Worm (Caenorhabditis elegans) whole organism, L2 larva: ENCODE data around the gene F38E11.9.

Experiments used
- ZK546.5 ChIP-seq: sonication (generic microtip); optimal IDR thresholded peaks from 2 replicates; lab custom pipeline; 2017; ENCODE audit warnings: missing biosample characterization, missing genetic modification characterization
- ama-1 ChIP-seq: fragments of 150-350 bp; optimal IDR thresholded peaks from 2 replicates; lab custom pipeline; 2018; ENCODE audit warnings: inconsistent platforms
- ceh-82 ChIP-seq: fragments of 150-350 bp; optimal IDR thresholded peaks from 2 replicates; lab custom pipeline; 2014; ENCODE audit warnings: missing biosample characterization, missing genetic modification characterization
- elt-1 ChIP-seq: fragments of 150-350 bp; optimal IDR thresholded peaks from 2 replicates; lab custom pipeline; 2014; ENCODE audit warnings: missing biosample characterization, missing genetic modification characterization
- elt-3 ChIP-seq: sonication (generic microtip); optimal IDR thresholded peaks from 2 replicates; lab custom pipeline; 2017; ENCODE audit warnings: missing biosample characterization, missing genetic modification characterization
- fos-1 ChIP-seq: fragments of 150-350 bp; optimal IDR thresholded peaks from 2 replicates; lab custom pipeline; 2014; ENCODE audit warnings: missing biosample characterization, missing genetic modification characterization
- lsy-2 ChIP-seq, 2 experiments: fragments of 150-350 bp in 1 of 2; sonication (generic microtip) in 1 of 2; optimal IDR thresholded peaks; 2 replicates each; lab custom pipeline; 2014 to 2017; ENCODE audit warnings: missing biosample characterization in 2 of 2, missing genetic modification characterization in 2 of 2
- nhr-129 ChIP-seq: fragments of 150-350 bp; optimal IDR thresholded peaks from 2 replicates; lab custom pipeline; 2014; ENCODE audit warnings: missing biosample characterization, missing genetic modification characterization
- sma-9 ChIP-seq, 2 experiments: fragments of 150-350 bp in 1 of 2; sonication (generic microtip) in 1 of 2; optimal IDR thresholded peaks; 2 replicates each; lab custom pipeline; 2014 to 2016; ENCODE audit warnings: missing genetic modification characterization in 2 of 2, mild to moderate bottlenecking in 1 of 2, missing biosample characterization in 1 of 2, missing compliant biosample characterization in 1 of 2, missing genetic modification reagents in 1 of 2, moderate library complexity in 1 of 2
- ztf-11 ChIP-seq: sonication (generic microtip); optimal IDR thresholded peaks from 2 replicates; lab custom pipeline; 2017; ENCODE audit warnings: missing biosample characterization, missing genetic modification characterization

- TF ChIP-seq elt-3 (tag; lab: Kevin White, UChicago), result no peak
- no peak for TF ChIP-seq ceh-82 (tag; lab: Kevin White, UChicago)
- no peak for TF ChIP-seq sma-9 (GFP tag; optimal IDR thresholded peaks at IDR 0.05; lab: Kevin White, UChicago)
- no peak for TF ChIP-seq sma-9 (tag; optimal IDR thresholded peaks at IDR 0.05; lab: Kevin White, UChicago)
- no peak for TF ChIP-seq elt-1 (tag; lab: Kevin White, UChicago)
- TF ChIP-seq ama-1 (lab: Kevin White, UChicago), result no peak
- no peak for TF ChIP-seq nhr-129 (tag; lab: Kevin White, UChicago)
- no peak for TF ChIP-seq fos-1
- TF ChIP-seq ZK546.5 (tag; lab: Kevin White, UChicago), result no peak
- no peak for TF ChIP-seq lsy-2 (tag; optimal IDR thresholded peaks at IDR 0.05; lab: Kevin White, UChicago)
- TF ChIP-seq ztf-11 (tag; lab: Kevin White, UChicago), result no peak
Measured at ce11 chrIV:9467418-9467817, 23.6 kb upstream of the F38E11.9 start, which contains the start of gene F38E11.6.
